Fruit fly (Drosophila melanogaster) whole organism, prepupa: ENCODE data around the gene dsx-c73A.

Experiments
- CG11762 ChIP-seq: fragments of 200-800 bp; sonication (Bioruptor generic); optimal IDR thresholded peaks from 3 replicates; lab custom pipeline; 2016; ENCODE audit warnings: missing biosample characterization, missing genetic modification characterization; ENCODE audit not compliant: insufficient read depth
- CG15336 ChIP-seq: fragments of 200-800 bp; sonication (Bioruptor generic); IDR thresholded peaks from 2 replicates; pipeline ENCODE4 v1.3.6; 2022; ENCODE audit warnings: missing biosample characterization, missing genetic modification characterization
- CG16779 ChIP-seq: fragments of 200-800 bp; sonication (Bioruptor generic); optimal IDR thresholded peaks from 3 replicates; lab custom pipeline; 2017; ENCODE audit warnings: missing biosample characterization, mild to moderate bottlenecking, missing genetic modification characterization
- CG6163 ChIP-seq: fragments of 200-800 bp; sonication (Bioruptor generic); IDR thresholded peaks from 3 replicates; pipeline ENCODE4 v1.3.6; 2022; ENCODE audit warnings: missing biosample characterization, missing genetic modification characterization
- CG6276 ChIP-seq: fragments of 200-800 bp; sonication (Bioruptor generic); optimal IDR thresholded peaks from 2 replicates; lab custom pipeline; 2017; ENCODE audit warnings: missing biosample characterization, mild to moderate bottlenecking, missing genetic modification characterization
- CG7368 ChIP-seq: fragments of 200-800 bp; sonication (Bioruptor generic); optimal IDR thresholded peaks from 3 replicates; lab custom pipeline; 2016; ENCODE audit warnings: missing biosample characterization, missing genetic modification characterization
- Ets21C ChIP-seq: fragments of 200-800 bp; sonication (Bioruptor generic); optimal IDR thresholded peaks from 3 replicates; lab custom pipeline; 2016; ENCODE audit warnings: missing biosample characterization, missing genetic modification characterization
- Ets96B ChIP-seq: fragments of 200-800 bp; optimal IDR thresholded peaks from 2 replicates; lab custom pipeline; 2019; ENCODE audit warnings: missing biosample characterization, mild to moderate bottlenecking, missing genetic modification characterization, moderate library complexity
- Gug ChIP-seq: fragments of 200-800 bp; sonication (Bioruptor generic); IDR thresholded peaks from 2 replicates; pipeline ENCODE4 v1.3.6; 2022; ENCODE audit warnings: missing biosample characterization, missing genetic modification characterization
- Hr38 ChIP-seq: sonication (Bioruptor generic); optimal IDR thresholded peaks from 2 replicates; lab custom pipeline; 2016; ENCODE audit warnings: missing biosample characterization, missing genetic modification characterization
- dsx ChIP-seq: fragments of 200-800 bp; optimal IDR thresholded peaks from 3 replicates; lab custom pipeline; 2019; ENCODE audit warnings: missing biosample characterization, mild to moderate bottlenecking, missing genetic modification characterization, moderate library complexity; ENCODE audit not compliant: poor library complexity, severe bottlenecking
- esn ChIP-seq: fragments of 200-800 bp; sonication (Bioruptor generic); optimal IDR thresholded peaks from 2 replicates; lab custom pipeline; 2016; ENCODE audit warnings: missing biosample characterization, mild to moderate bottlenecking, missing genetic modification characterization, moderate library complexity
- fd85E ChIP-seq: fragments of 200-800 bp; sonication (Bioruptor generic); optimal IDR thresholded peaks from 3 replicates; lab custom pipeline; 2016; ENCODE audit warnings: missing biosample characterization, missing genetic modification characterization
- vri ChIP-seq: fragments of 200-800 bp; sonication (Bioruptor generic); optimal IDR thresholded peaks from 3 replicates; lab custom pipeline; 2016; ENCODE audit warnings: missing biosample characterization, mild to moderate bottlenecking, missing genetic modification characterization

dm6 chr3L:16494651-16495074, 42.9 kb upstream of the dsx-c73A start:
- TF ChIP-seq esn (peak; percentile 47), dsx (GFP tag; lab: Kevin White, UChicago) (peak; percentile 48), CG11762 (GFP tag; lab: Kevin White, UChicago) (peak; percentile 17), Gug (GFP tag; lab: Robert Waterston, UW) (no peak), CG16779 (peak; percentile 21), Ets21C (GFP tag; lab: Kevin White, UChicago) (no peak), Ets96B (tag; lab: Kevin White, UChicago) (peak; percentile 29), fd85E (GFP tag; lab: Kevin White, UChicago) (no peak), Hr38 (GFP tag; lab: Kevin White, UChicago) (no peak), CG6276 (GFP tag; lab: Kevin White, UChicago) (peak; percentile 60), CG6163 (GFP tag; lab: Robert Waterston, UW) (no peak), CG15336 (GFP tag; lab: Robert Waterston, UW) (no peak), vri (no peak), CG7368 (peak; percentile 0)
